Worm (Caenorhabditis elegans): ENCODE results near the gene cyn-4.

The cyn-4 gene

DNA sequence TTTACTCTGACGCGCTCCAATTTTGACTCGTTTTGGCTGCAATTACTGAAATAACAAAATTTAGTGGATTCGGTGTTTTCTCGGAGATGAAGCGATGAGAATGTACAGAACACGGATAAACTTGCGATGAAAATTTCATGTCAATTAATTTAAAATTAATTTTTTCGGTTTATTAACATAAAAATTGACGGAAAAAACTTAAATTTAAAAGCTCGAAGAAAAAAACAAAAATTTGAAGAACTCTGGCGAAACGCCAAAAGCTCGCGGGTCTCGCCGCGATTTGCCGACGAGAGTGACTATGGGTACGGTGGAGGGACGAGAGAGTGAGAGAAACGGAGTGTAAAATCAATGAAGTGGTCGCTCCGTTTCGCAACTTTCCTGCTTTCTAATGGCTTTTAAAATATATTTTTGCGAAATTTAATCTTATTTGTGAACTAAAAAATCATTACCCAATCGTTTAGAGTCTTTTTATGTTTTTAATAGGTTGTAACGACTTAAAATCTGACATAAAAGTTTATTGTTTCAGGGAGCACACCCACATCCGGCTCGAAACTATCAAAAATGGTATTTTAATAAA is 3.7 kb downstream of the cyn-4 start, which contains the start of the genes gmps-1 and cap-2:
gmps-1 (minus strand) TSS at position 51 of the 577 bp plus-strand sequence.
cap-2 (plus strand) TSS at position 527 of the 577 bp plus-strand sequence.
- TF ChIP-seq ref-1 (GFP tag; conservative IDR thresholded peaks at IDR 0.05) (no peak), cog-1 (tag; optimal IDR thresholded peaks at IDR 0.05) (peak; percentile 64), T22C8.4 (GFP tag; IDR thresholded peaks at IDR 0.05) (peak; percentile 86), ztf-23 (GFP tag; IDR thresholded peaks at IDR 0.05) (peak; percentile 59; the same call in 1 of the 2 replicates), flt-1 (GFP tag; IDR thresholded peaks at IDR 0.05) (peak; percentile 76), tab-1 (GFP tag; IDR thresholded peaks at IDR 0.05) (no peak), klf-2 (GFP tag; conservative IDR thresholded peaks at IDR 0.05) (no peak)

DNA sequence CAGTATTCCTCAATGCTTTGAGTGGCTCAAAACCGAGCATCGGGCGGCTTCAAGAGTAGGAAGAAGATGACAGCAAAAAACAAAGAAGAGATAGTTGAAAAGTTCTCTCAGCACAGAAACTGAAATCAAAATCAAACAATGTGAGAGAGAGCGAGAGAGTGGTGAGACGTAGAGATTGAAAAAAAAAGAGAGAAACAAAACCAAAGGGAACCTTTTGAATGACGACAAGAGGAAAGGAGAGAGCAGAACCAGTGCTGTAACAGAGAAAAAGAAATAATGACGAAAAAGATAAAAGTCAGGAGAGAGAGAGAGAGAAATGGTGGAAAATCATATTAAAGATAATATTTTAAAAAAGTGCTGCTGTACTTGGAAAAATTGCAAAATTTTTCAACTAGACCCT is 5.2 kb downstream of the cyn-4 start:
- no peak for TF ChIP-seq ztf-29 (GFP tag; IDR thresholded peaks at IDR 0.05)
- TF ChIP-seq T22C8.4 (GFP tag; IDR thresholded peaks at IDR 0.05): no peak
- TF ChIP-seq ztf-23 (GFP tag; IDR thresholded peaks at IDR 0.05): no peak
- TF ChIP-seq tab-1 (GFP tag; IDR thresholded peaks at IDR 0.05): no peak
- TF ChIP-seq flt-1 (GFP tag; IDR thresholded peaks at IDR 0.05): no peak
- no peak for TF ChIP-seq klf-2 (GFP tag; conservative IDR thresholded peaks at IDR 0.05)
- no peak for TF ChIP-seq med-1 (GFP tag; optimal IDR thresholded peaks at IDR 0.05; ENCODE audit: insufficient read depth)
- no peak for TF ChIP-seq cog-1 (tag; optimal IDR thresholded peaks at IDR 0.05)
- no peak for TF ChIP-seq ref-1 (GFP tag; conservative IDR thresholded peaks at IDR 0.05)

ce11 chrII:10862749-10863656 is 9.4 kb downstream of the cyn-4 start:
- TF ChIP-seq cog-1 (tag; optimal IDR thresholded peaks at IDR 0.05) (no peak), T22C8.4 (GFP tag; IDR thresholded peaks at IDR 0.05) (no peak), tab-1 (GFP tag; IDR thresholded peaks at IDR 0.05) (no peak), klf-2 (GFP tag; conservative IDR thresholded peaks at IDR 0.05) (no peak), ztf-29 (GFP tag; IDR thresholded peaks at IDR 0.05) (no peak), med-1 (GFP tag; optimal IDR thresholded peaks at IDR 0.05; ENCODE audit: insufficient read depth) (no peak), ztf-23 (GFP tag; IDR thresholded peaks at IDR 0.05) (no peak), ref-1 (GFP tag; conservative IDR thresholded peaks at IDR 0.05) (no peak), flt-1 (GFP tag; IDR thresholded peaks at IDR 0.05) (no peak)

- TF ChIP-seq ztf-23 (GFP tag; IDR thresholded peaks at IDR 0.05): no peak
These were observed 10.5 kb downstream of the cyn-4 start for ce11 chrII:10861723-10862486.

ce11 chrII:10861305-10861704 is 11.1 kb downstream of the cyn-4 start:
- TF ChIP-seq flt-1 (GFP tag; IDR thresholded peaks at IDR 0.05) (no peak), ztf-23 (GFP tag; IDR thresholded peaks at IDR 0.05) (no peak), ref-1 (GFP tag; conservative IDR thresholded peaks at IDR 0.05) (no peak), med-1 (GFP tag; optimal IDR thresholded peaks at IDR 0.05; ENCODE audit: insufficient read depth) (no peak), klf-2 (GFP tag; conservative IDR thresholded peaks at IDR 0.05) (no peak), ztf-29 (GFP tag; IDR thresholded peaks at IDR 0.05) (no peak)

ce11 chrII:10860840-10861239 is 11.6 kb downstream of the cyn-4 start, which contains the start of gene M106.3:
M106.3 (minus strand) TSS chrII:10860909.
- TF ChIP-seq T22C8.4 (GFP tag; IDR thresholded peaks at IDR 0.05): no peak

DNA sequence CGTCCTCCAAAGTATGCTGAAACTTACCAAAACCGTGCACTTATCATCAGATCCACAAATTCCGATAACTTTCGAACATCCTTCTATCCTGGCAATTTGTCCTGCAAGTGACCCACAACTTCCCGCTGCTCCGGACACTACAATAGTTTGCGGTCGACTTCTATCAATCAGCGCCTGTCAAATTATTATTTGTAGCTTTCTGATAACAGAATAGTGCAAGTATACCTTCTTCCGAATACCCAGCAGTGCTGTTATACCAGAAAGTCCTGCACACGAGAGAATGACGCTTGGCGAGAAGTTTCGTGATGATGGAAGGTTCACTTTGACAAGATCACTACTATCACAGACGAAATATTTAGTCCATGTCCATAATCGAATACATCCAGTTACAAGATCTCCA is 13.1 kb downstream of the cyn-4 start:
- no peak for TF ChIP-seq flt-1 (GFP tag; IDR thresholded peaks at IDR 0.05)
- no peak for TF ChIP-seq cog-1 (tag; optimal IDR thresholded peaks at IDR 0.05)
- TF ChIP-seq med-1 (GFP tag; optimal IDR thresholded peaks at IDR 0.05; ENCODE audit: insufficient read depth): no peak
- TF ChIP-seq ztf-23 (GFP tag; IDR thresholded peaks at IDR 0.05): no peak
- TF ChIP-seq ref-1 (GFP tag; conservative IDR thresholded peaks at IDR 0.05): no peak

DNA sequence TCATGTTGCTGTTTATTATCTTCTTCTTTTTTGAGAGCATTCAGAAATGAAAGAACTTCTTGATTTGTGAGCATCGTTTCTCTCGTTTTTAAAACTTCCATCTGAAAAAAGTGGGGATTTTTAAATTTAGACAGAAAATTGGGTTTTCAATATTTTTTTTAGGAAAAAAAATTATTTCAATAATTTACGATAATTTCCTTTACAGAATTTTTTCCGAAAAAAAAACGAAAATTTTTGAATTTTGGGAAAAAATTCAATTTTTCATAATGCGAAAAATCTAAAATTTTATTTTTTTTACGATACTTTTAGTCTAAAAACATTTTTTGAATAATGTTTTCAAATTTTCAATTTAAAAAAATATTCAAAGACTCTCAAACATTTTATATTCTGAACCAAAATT is 15.3 kb downstream of the cyn-4 start, which contains the start of gene M106.7:
M106.7 (minus strand) TSS at position 101 of the 400 bp plus-strand sequence.
- no peak for TF ChIP-seq ztf-29 (GFP tag; IDR thresholded peaks at IDR 0.05)
- no peak for TF ChIP-seq T22C8.4 (GFP tag; IDR thresholded peaks at IDR 0.05)
- TF ChIP-seq cog-1 (tag; optimal IDR thresholded peaks at IDR 0.05): no peak
- no peak for TF ChIP-seq ref-1 (GFP tag; conservative IDR thresholded peaks at IDR 0.05)
- TF ChIP-seq med-1 (GFP tag; optimal IDR thresholded peaks at IDR 0.05; ENCODE audit: insufficient read depth): no peak
- no peak for TF ChIP-seq flt-1 (GFP tag; IDR thresholded peaks at IDR 0.05)
- TF ChIP-seq ztf-23 (GFP tag; IDR thresholded peaks at IDR 0.05): no peak
- TF ChIP-seq klf-2 (GFP tag; conservative IDR thresholded peaks at IDR 0.05): no peak
- no peak for TF ChIP-seq tab-1 (GFP tag; IDR thresholded peaks at IDR 0.05)

DNA sequence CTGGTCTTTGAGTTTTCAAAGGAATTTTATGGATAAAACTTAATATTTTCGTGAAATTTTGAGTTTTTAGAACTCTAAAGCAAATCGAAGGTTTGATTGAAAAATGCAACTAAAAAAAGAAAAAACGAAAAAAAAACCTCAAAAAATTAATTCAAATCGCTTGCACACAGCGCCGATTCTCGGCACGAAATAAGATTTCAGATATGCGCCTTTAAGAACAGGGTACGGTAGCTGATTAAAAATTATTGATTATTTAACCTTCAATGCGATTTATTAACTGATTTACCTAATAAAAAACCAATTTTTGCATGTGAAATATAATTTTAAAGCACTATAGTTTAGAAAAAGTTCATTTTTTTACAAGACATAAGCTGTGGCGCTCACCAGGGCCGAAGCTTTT is 19.5 kb downstream of the cyn-4 start:
- TF ChIP-seq med-1 (GFP tag; optimal IDR thresholded peaks at IDR 0.05; ENCODE audit: insufficient read depth) (no peak), cog-1 (tag; optimal IDR thresholded peaks at IDR 0.05) (no peak), flt-1 (GFP tag; IDR thresholded peaks at IDR 0.05) (no peak), klf-2 (GFP tag; conservative IDR thresholded peaks at IDR 0.05) (no peak), T22C8.4 (GFP tag; IDR thresholded peaks at IDR 0.05) (no peak), ref-1 (GFP tag; conservative IDR thresholded peaks at IDR 0.05) (no peak), ztf-29 (GFP tag; IDR thresholded peaks at IDR 0.05) (no peak), tab-1 (GFP tag; IDR thresholded peaks at IDR 0.05) (no peak), ztf-23 (GFP tag; IDR thresholded peaks at IDR 0.05) (no peak)
